Fruit fly (Drosophila melanogaster) whole organism, pupa: ENCODE data around the gene emei.
A peak's percentile ranks its signal among the peaks of the same experiment; 100 is the strongest.

Source experiments
- CG10348 ChIP-seq: fragments of 200-800 bp; sonication (Bioruptor generic); IDR thresholded peaks from 2 replicates; pipeline ENCODE4 v1.3.6; 2022; ENCODE audit warnings: missing biosample characterization, missing genetic modification characterization
- CG12605 ChIP-seq: fragments of 200-800 bp; sonication (Bioruptor generic); IDR thresholded peaks from 2 replicates; pipeline ENCODE4 v1.3.6; 2022; ENCODE audit warnings: missing biosample characterization, missing genetic modification characterization
- CG13204 ChIP-seq: fragments of 200-800 bp; sonication (Bioruptor generic); optimal IDR thresholded peaks from 2 replicates; lab custom pipeline; 2018; ENCODE audit warnings: missing biosample characterization, mild to moderate bottlenecking, missing genetic modification characterization, moderate library complexity
- CG14655 ChIP-seq: fragments of 200-800 bp; sonication (Bioruptor generic); optimal IDR thresholded peaks from 3 replicates; lab custom pipeline; 2017; ENCODE audit warnings: mild to moderate bottlenecking, missing biosample characterization, missing genetic modification reagents, missing genetic modification characterization
- CG15710 ChIP-seq: fragments of 200-800 bp; sonication (Bioruptor generic); optimal IDR thresholded peaks from 2 replicates; lab custom pipeline; 2018; ENCODE audit warnings: missing biosample characterization, mild to moderate bottlenecking, missing genetic modification characterization, moderate library complexity
- CG17806 ChIP-seq: fragments of 200-800 bp; sonication (Bioruptor generic); optimal IDR thresholded peaks from 2 replicates; lab custom pipeline; 2018; ENCODE audit warnings: missing biosample characterization, mild to moderate bottlenecking, missing genetic modification characterization, moderate library complexity
- CG32121 ChIP-seq: fragments of 200-800 bp; sonication (Bioruptor generic); IDR thresholded peaks from 2 replicates; pipeline ENCODE4 v1.3.6; 2022; ENCODE audit warnings: missing biosample characterization, missing genetic modification characterization
- CG34367 ChIP-seq: fragments of 200-800 bp; sonication (Bioruptor generic); optimal IDR thresholded peaks from 2 replicates; lab custom pipeline; 2018; ENCODE audit warnings: missing biosample characterization, mild to moderate bottlenecking, missing genetic modification characterization
- CG4496 ChIP-seq: fragments of 200-800 bp; sonication (Bioruptor generic); IDR thresholded peaks from 3 replicates; pipeline ENCODE4 v1.3.6; 2022; ENCODE audit warnings: missing biosample characterization, missing genetic modification characterization
- CG8159 ChIP-seq: fragments of 200-800 bp; sonication (Bioruptor generic); optimal IDR thresholded peaks from 3 replicates; lab custom pipeline; 2018; ENCODE audit warnings: missing biosample characterization, mild to moderate bottlenecking, missing genetic modification characterization, moderate library complexity
- CG8301 ChIP-seq: fragments of 200-800 bp; sonication (Bioruptor generic); optimal IDR thresholded peaks from 2 replicates; lab custom pipeline; 2018; ENCODE audit warnings: missing biosample characterization, mild to moderate bottlenecking, missing genetic modification characterization
- CG9948 ChIP-seq: fragments of 200-800 bp; sonication (Bioruptor generic); optimal IDR thresholded peaks from 2 replicates; lab custom pipeline; 2018; ENCODE audit warnings: missing biosample characterization, mild to moderate bottlenecking, missing genetic modification characterization, moderate library complexity
- D1 ChIP-seq: fragments of 200-800 bp; sonication (Bioruptor generic); optimal IDR thresholded peaks from 2 replicates; lab custom pipeline; 2018; ENCODE audit warnings: missing biosample characterization, mild to moderate bottlenecking, missing genetic modification characterization, moderate library complexity
- EcR ChIP-seq: fragments of 200-800 bp; sonication (Bioruptor generic); optimal IDR thresholded peaks from 3 replicates; lab custom pipeline; 2019; ENCODE audit warnings: missing biosample characterization, missing genetic modification characterization, mild to moderate bottlenecking, moderate library complexity, missing genetic modification reagents
- Ets98B ChIP-seq: fragments of 200-800 bp; sonication (Bioruptor generic); IDR thresholded peaks from 2 replicates; pipeline ENCODE4 v1.3.6; 2022; ENCODE audit warnings: missing biosample characterization, missing genetic modification characterization
- Pif1A ChIP-seq: fragments of 200-800 bp; sonication (Bioruptor generic); optimal IDR thresholded peaks from 3 replicates; lab custom pipeline; 2016; ENCODE audit warnings: missing biosample characterization, missing genetic modification characterization
- Pif1B ChIP-seq: fragments of 200-800 bp; sonication (Bioruptor generic); optimal IDR thresholded peaks from 3 replicates; lab custom pipeline; 2016; ENCODE audit warnings: missing biosample characterization, missing genetic modification characterization
- Snoo ChIP-seq: fragments of 200-800 bp; sonication (Bioruptor generic); optimal IDR thresholded peaks from 3 replicates; lab custom pipeline; 2017; ENCODE audit warnings: missing biosample characterization, mild to moderate bottlenecking, missing genetic modification characterization, inconsistent platforms
- fd96Ca ChIP-seq: fragments of 200-800 bp; sonication (Bioruptor generic); IDR thresholded peaks from 3 replicates; pipeline ENCODE4 v1.3.6; 2022; ENCODE audit warnings: missing biosample characterization, missing genetic modification characterization
- gl ChIP-seq: fragments of 200-800 bp; sonication (Bioruptor generic); optimal IDR thresholded peaks from 2 replicates; lab custom pipeline; 2018; ENCODE audit warnings: missing biosample characterization, mild to moderate bottlenecking, missing genetic modification characterization
- rn ChIP-seq: fragments of 200-800 bp; sonication (Bioruptor generic); IDR thresholded peaks from 2 replicates; pipeline ENCODE4 v1.3.6; 2022; ENCODE audit warnings: missing biosample characterization, missing genetic modification characterization

emei gene

dm6 chr3L:11084557-11085231 is 24.8 kb upstream of the emei start:
- TF ChIP-seq Pif1A (GFP tag; lab: Kevin White, UChicago): peak; percentile 98
- TF ChIP-seq CG4496 (GFP tag; lab: Robert Waterston, UW): peak; percentile 99
- TF ChIP-seq CG8159 (tag; lab: Kevin White, UChicago): peak; percentile 97
- TF ChIP-seq CG9948: peak; percentile 98
- TF ChIP-seq gl (tag; lab: Kevin White, UChicago): peak; percentile 93
- peak; percentile 84 for TF ChIP-seq Snoo (tag; lab: Kevin White, UChicago)
- TF ChIP-seq Ets98B (GFP tag; lab: Robert Waterston, UW): peak; percentile 99
- TF ChIP-seq CG8301 (tag; lab: Kevin White, UChicago): peak; percentile 99
- peak; percentile 98 for TF ChIP-seq rn
- peak; percentile 95 for TF ChIP-seq D1 (tag; lab: Kevin White, UChicago)
- peak; percentile 98 for TF ChIP-seq CG17806 (tag; lab: Kevin White, UChicago)
- peak; percentile 96 for TF ChIP-seq Pif1B
- peak; percentile 96 for TF ChIP-seq fd96Ca
- peak; percentile 99 for TF ChIP-seq CG14655 (GFP tag; lab: Kevin White, UChicago)
- peak; percentile 98 for TF ChIP-seq CG15710
- peak; percentile 93 for TF ChIP-seq CG13204 (GFP tag; lab: Kevin White, UChicago)
- TF ChIP-seq CG32121 (GFP tag; lab: Robert Waterston, UW): peak; percentile 99
- peak; percentile 74 for TF ChIP-seq EcR
- peak; percentile 99 for TF ChIP-seq CG12605
- peak; percentile 98 for TF ChIP-seq CG34367 (tag; lab: Kevin White, UChicago)
- peak; percentile 94 for TF ChIP-seq CG10348 (GFP tag; lab: Robert Waterston, UW)
- TF ChIP-seq, all 21 proteins: peak for 21

- no peak for TF ChIP-seq CG34367 (tag; lab: Kevin White, UChicago)
- TF ChIP-seq CG13204 (GFP tag; lab: Kevin White, UChicago): no peak
- TF ChIP-seq Pif1A (GFP tag; lab: Kevin White, UChicago): no peak
- TF ChIP-seq Ets98B (GFP tag; lab: Robert Waterston, UW): no peak
- TF ChIP-seq gl (tag; lab: Kevin White, UChicago): no peak
- no peak for TF ChIP-seq CG9948
- no peak for TF ChIP-seq CG32121 (GFP tag; lab: Robert Waterston, UW)
- TF ChIP-seq Pif1B: no peak
- TF ChIP-seq Snoo (tag; lab: Kevin White, UChicago): no peak
- TF ChIP-seq CG10348 (GFP tag; lab: Robert Waterston, UW): no peak
- TF ChIP-seq CG17806 (tag; lab: Kevin White, UChicago): no peak
- no peak for TF ChIP-seq D1 (tag; lab: Kevin White, UChicago)
- TF ChIP-seq, all 21 proteins: peak for 0
Observed at dm6 chr3L:11085810-11086209, 23.7 kb upstream of the emei start.

- TF ChIP-seq CG34367 (tag; lab: Kevin White, UChicago) (no peak), CG8159 (tag; lab: Kevin White, UChicago) (peak; percentile 31), CG15710 (no peak), Pif1A (GFP tag; lab: Kevin White, UChicago) (peak; percentile 63), EcR (no peak), fd96Ca (no peak; the same call in 2 of the 3 replicates), gl (tag; lab: Kevin White, UChicago) (no peak), CG32121 (GFP tag; lab: Robert Waterston, UW) (peak; percentile 63), CG14655 (GFP tag; lab: Kevin White, UChicago) (peak; percentile 71), Pif1B (peak; percentile 72), Snoo (tag; lab: Kevin White, UChicago) (peak; percentile 38), CG4496 (GFP tag; lab: Robert Waterston, UW) (no peak), CG13204 (GFP tag; lab: Kevin White, UChicago) (no peak), Ets98B (GFP tag; lab: Robert Waterston, UW) (peak; percentile 49), CG9948 (peak; percentile 39), CG17806 (tag; lab: Kevin White, UChicago) (no peak), CG8301 (tag; lab: Kevin White, UChicago) (peak; percentile 59), D1 (tag; lab: Kevin White, UChicago) (no peak), rn (no peak), CG12605 (no peak)
Observed at dm6 chr3L:11089805-11090440, 19.6 kb upstream of the emei start.

- TF ChIP-seq D1 (tag; lab: Kevin White, UChicago) (no peak), rn (no peak), CG32121 (GFP tag; lab: Robert Waterston, UW) (peak; percentile 57; the same call in 1 of the 2 replicates), fd96Ca (peak; percentile 52; the same call in 1 of the 3 replicates), CG14655 (GFP tag; lab: Kevin White, UChicago) (peak; percentile 33), Pif1A (GFP tag; lab: Kevin White, UChicago) (peak; percentile 36), CG9948 (no peak), EcR (no peak), CG4496 (GFP tag; lab: Robert Waterston, UW) (peak; percentile 50), CG15710 (peak; percentile 23), Snoo (tag; lab: Kevin White, UChicago) (peak; percentile 60), CG12605 (0 out of 2 replicates have a peak, but pooled peaks have one; percentile 21), gl (tag; lab: Kevin White, UChicago) (no peak), CG13204 (GFP tag; lab: Kevin White, UChicago) (peak; percentile 34), Ets98B (GFP tag; lab: Robert Waterston, UW) (peak; percentile 49), CG8159 (tag; lab: Kevin White, UChicago) (peak; percentile 25), Pif1B (peak; percentile 50), CG10348 (GFP tag; lab: Robert Waterston, UW) (no peak), CG8301 (tag; lab: Kevin White, UChicago) (peak; percentile 4)
Observed at dm6 chr3L:11091943-11092609, 17.4 kb upstream of the emei start.
